Fruit fly (Drosophila melanogaster): Measurements from ENCODE around the gene CG33500.
A peak's percentile ranks its signal among the peaks of the same experiment; 100 is the strongest.

Gene CG33500

DNA sequence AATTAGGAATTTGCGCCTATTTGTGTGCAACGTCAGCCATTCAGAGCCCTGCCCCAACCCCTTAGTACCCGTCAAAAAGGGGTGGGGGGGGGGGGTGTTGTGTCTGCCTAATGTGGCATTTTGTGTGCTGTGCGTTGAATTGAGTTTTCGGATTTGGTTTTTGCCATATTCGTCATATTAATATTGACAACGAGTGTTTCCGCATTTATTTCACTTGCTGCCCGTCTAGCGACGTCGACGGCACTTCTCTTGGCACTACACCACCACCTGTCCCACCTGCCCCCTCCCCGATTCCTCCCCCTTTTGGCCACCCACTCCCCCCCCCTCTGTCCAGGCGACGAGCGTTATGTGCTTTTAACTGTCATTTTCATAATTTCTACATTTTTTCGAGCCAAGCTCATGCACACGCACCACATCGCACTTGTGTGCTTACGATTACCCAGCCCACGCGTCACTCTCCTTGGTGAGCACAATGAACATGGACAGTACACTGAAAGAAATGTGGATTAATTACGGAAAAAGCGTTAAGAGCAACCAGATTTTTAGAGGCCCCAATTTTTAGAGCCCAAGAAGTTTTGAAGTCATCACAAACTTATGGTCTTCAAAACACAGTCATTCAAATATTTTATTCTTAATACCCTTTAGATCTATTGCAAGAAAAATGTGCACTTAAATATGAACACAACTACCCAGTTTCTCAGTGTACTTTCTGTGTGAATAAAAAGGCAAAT is 7.1 kb downstream of the CG33500 start (continued):
- no peak for TF ChIP-seq CG10321 (GFP tag; IDR thresholded peaks at IDR 0.05)
- TF ChIP-seq phol (tag; optimal IDR thresholded peaks at IDR 0.05): peak; percentile 13
- no peak for TF ChIP-seq her (GFP tag; optimal IDR thresholded peaks at IDR 0.05)
- peak; percentile 7 for TF ChIP-seq CG7839 (tag; optimal IDR thresholded peaks at IDR 0.05)
- no peak for TF ChIP-seq Xrp1 (GFP tag; IDR thresholded peaks at IDR 0.05)
- no peak for TF ChIP-seq CG7963 (GFP tag; IDR thresholded peaks at IDR 0.05; ENCODE audit: partially characterized antibody)
- no peak for TF ChIP-seq Lim3 (GFP tag; IDR thresholded peaks at IDR 0.05)
- TF ChIP-seq peb (GFP tag; IDR thresholded peaks at IDR 0.05): no peak
- no peak for TF ChIP-seq kay (GFP tag; optimal IDR thresholded peaks at IDR 0.05)
- no peak for TF ChIP-seq vvl (GFP tag; IDR thresholded peaks at IDR 0.05)
- TF ChIP-seq CG6689 (GFP tag; IDR thresholded peaks at IDR 0.05): 0 out of 2 replicates have a peak, but pooled peaks have one; percentile 11
- TF ChIP-seq CG11504 (tag; optimal IDR thresholded peaks at IDR 0.05): peak; percentile 12
- TF ChIP-seq CG2678 (tag; optimal IDR thresholded peaks at IDR 0.05): peak; percentile 6
- TF ChIP-seq dmrt99B (tag; optimal IDR thresholded peaks at IDR 0.05): peak; percentile 22
- TF ChIP-seq fd102C (GFP tag; optimal IDR thresholded peaks at IDR 0.05): no peak
- no peak for TF ChIP-seq Doc2 (GFP tag; IDR thresholded peaks at IDR 0.05)
- peak; percentile 14 for TF ChIP-seq Ets65A (GFP tag)
- TF ChIP-seq CG10979 (tag; optimal IDR thresholded peaks at IDR 0.05): peak; percentile 13
- TF ChIP-seq CHES-1-like (GFP tag; optimal IDR thresholded peaks at IDR 0.05): no peak
- 0 out of 2 replicates have a peak, but pooled peaks have one; percentile 10 for TF ChIP-seq lmd (GFP tag; IDR thresholded peaks at IDR 0.05)
- no peak for TF ChIP-seq Jarid2 (GFP tag; optimal IDR thresholded peaks at IDR 0.05)
- TF ChIP-seq CG6683 (GFP tag; optimal IDR thresholded peaks at IDR 0.05): no peak
- no peak for TF ChIP-seq Bteb2 (GFP tag; optimal IDR thresholded peaks at IDR 0.05)
- TF ChIP-seq CG12155 (GFP tag; optimal IDR thresholded peaks at IDR 0.05): no peak
- TF ChIP-seq bab2 (GFP tag; optimal IDR thresholded peaks at IDR 0.05): no peak
- no peak for TF ChIP-seq CG4424 (GFP tag; optimal IDR thresholded peaks at IDR 0.05)
- no peak for TF ChIP-seq Dfd (GFP tag; optimal IDR thresholded peaks at IDR 0.05)
- no peak for TF ChIP-seq sqz (GFP tag; optimal IDR thresholded peaks at IDR 0.05)
- TF ChIP-seq CG16779 (GFP tag; IDR thresholded peaks at IDR 0.05): no peak

DNA sequence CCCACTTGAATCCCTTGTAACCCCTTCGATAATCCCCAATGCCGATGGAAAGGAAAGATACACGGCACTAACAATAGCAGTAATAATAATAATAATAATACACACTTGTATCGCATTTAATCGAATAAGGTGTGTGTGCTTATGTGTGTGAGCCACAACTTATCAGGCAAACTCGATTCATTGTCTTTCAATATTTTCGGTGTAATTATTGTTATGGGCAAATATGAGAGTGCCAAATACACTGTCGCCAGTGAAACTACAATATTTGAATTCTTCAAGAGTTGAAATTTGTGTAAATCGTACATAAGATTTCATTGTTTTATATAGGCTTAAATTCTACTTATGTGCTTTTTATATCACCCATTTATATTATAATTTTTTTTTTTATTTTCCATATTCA is 7.8 kb downstream of the CG33500 start:
- TF ChIP-seq Blimp-1 (GFP tag; optimal IDR thresholded peaks at IDR 0.05) (peak; percentile 46), CG2875 (GFP tag; optimal IDR thresholded peaks at IDR 0.05) (peak; percentile 21), sens (GFP tag) (peak; percentile 56), bsh (GFP tag; optimal IDR thresholded peaks at IDR 0.05) (peak in 1 of 2 experiments; percentile 69), D19A (tag; optimal IDR thresholded peaks at IDR 0.05) (peak; percentile 50), unpg (GFP tag; optimal IDR thresholded peaks at IDR 0.05) (peak; percentile 5), CG8089 (GFP tag; optimal IDR thresholded peaks at IDR 0.05) (no peak), Spps (tag; optimal IDR thresholded peaks at IDR 0.05) (peak; percentile 44), CG3407 (GFP tag; optimal IDR thresholded peaks at IDR 0.05) (peak; percentile 28), NFAT (GFP tag; IDR thresholded peaks at IDR 0.05) (no peak), CG7839 (tag; optimal IDR thresholded peaks at IDR 0.05) (peak; percentile 12), sc (optimal IDR thresholded peaks at IDR 0.05) (no peak), sc (GFP tag; optimal IDR thresholded peaks at IDR 0.05) (peak; percentile 27), CG7271 (tag; optimal IDR thresholded peaks at IDR 0.05) (peak; percentile 13), gem (tag; optimal IDR thresholded peaks at IDR 0.05) (peak; percentile 42), CG2202 (tag; optimal IDR thresholded peaks at IDR 0.05) (peak; percentile 2), CG31388 (GFP tag; optimal IDR thresholded peaks at IDR 0.05) (no peak), insv (GFP tag; optimal IDR thresholded peaks at IDR 0.05) (no peak), CG31224 (GFP tag; IDR thresholded peaks at IDR 0.05) (no peak), CG1603 (tag; optimal IDR thresholded peaks at IDR 0.05) (peak; percentile 45)

Data from whole organism, embryonic.